Worm (Caenorhabditis elegans) whole organism, L4/young adult: Measurements from ENCODE around the gene got-2.2.

ENCODE experiments used
- W03F9.2 ChIP-seq: fragments of 150-350 bp; optimal IDR thresholded peaks from 2 replicates; lab custom pipeline; 2014; ENCODE audit warnings: missing biosample characterization, missing genetic modification characterization
- dao-5 ChIP-seq: sonication (generic microtip); optimal IDR thresholded peaks from 2 replicates; lab custom pipeline; 2016; ENCODE audit warnings: missing genotype, missing genetic modification characterization, moderate library complexity, missing compliant biosample characterization
- him-1 ChIP-seq: sonication (generic microtip); optimal IDR thresholded peaks from 2 replicates; lab custom pipeline; 2016; ENCODE audit warnings: missing genotype, missing genetic modification reagents, missing genetic modification characterization, missing compliant biosample characterization

DNA sequence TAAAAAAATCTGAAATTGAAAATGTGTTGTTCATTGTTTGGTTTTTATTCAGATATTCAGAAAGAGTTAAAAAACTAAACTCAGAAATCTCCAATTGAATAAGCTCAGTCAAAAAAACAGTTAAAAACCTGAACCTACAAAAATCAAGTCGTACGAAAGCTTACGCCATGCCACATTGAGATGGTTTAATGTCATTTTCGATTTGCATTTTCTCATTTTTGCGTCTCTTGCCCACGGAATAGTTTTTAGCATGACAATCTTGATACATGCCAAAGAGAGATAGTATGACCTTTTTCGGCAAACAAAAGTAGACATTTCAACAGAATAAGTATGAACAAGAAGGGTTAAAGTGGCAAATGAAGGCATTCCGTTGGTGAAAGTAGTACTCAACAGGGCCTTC, 40.2 kb downstream of the got-2.2 start:
- no peak for TF ChIP-seq W03F9.2 (tag; lab: Kevin White, UChicago)
- no peak for TF ChIP-seq him-1 (tag; lab: Kevin White, UChicago)
- no peak for TF ChIP-seq dao-5 (tag; lab: Kevin White, UChicago)
